Worm (Caenorhabditis elegans) whole organism, midembryonic: ENCODE data around the gene C49F5.5.

Source experiments
- T22C8.4 ChIP-seq: fragments of 200-800 bp; sonication (Bioruptor generic); IDR thresholded peaks from 2 replicates; pipeline ENCODE4 v1.3.6; 2022; ENCODE audit warnings: missing genetic modification characterization, missing compliant biosample characterization
- cog-1 ChIP-seq: sonication (generic microtip); optimal IDR thresholded peaks from 2 replicates; lab custom pipeline; 2016; ENCODE audit warnings: missing genetic modification characterization, missing compliant biosample characterization
- flt-1 ChIP-seq: fragments of 200-800 bp; sonication (Bioruptor generic); IDR thresholded peaks from 2 replicates; pipeline ENCODE4 v1.3.6; 2022; ENCODE audit warnings: missing genetic modification characterization, missing compliant biosample characterization
- klf-2 ChIP-seq: fragments of 200-800 bp; sonication (Bioruptor generic); conservative IDR thresholded peaks from 2 replicates; pipeline ENCODE4 v1.3.6; 2022; ENCODE audit warnings: missing genetic modification reagents, missing genetic modification characterization, missing compliant biosample characterization
- med-1 ChIP-seq: sonication (generic microtip); optimal IDR thresholded peaks from 2 replicates; lab custom pipeline; 2017; ENCODE audit warnings: missing genetic modification characterization, mild to moderate bottlenecking, missing compliant biosample characterization, antibody characterized with exemption, missing genetic modification reagents; ENCODE audit not compliant: insufficient read depth
- ref-1 ChIP-seq: fragments of 200-800 bp; sonication (Bioruptor generic); conservative IDR thresholded peaks from 2 replicates; pipeline ENCODE4 v1.3.6; 2022; ENCODE audit warnings: missing genetic modification reagents, missing genetic modification characterization, missing compliant biosample characterization
- tab-1 ChIP-seq: fragments of 200-800 bp; sonication (Bioruptor generic); IDR thresholded peaks from 2 replicates; pipeline ENCODE4 v1.3.6; 2022; ENCODE audit warnings: missing genetic modification characterization, missing compliant biosample characterization
- ztf-23 ChIP-seq: fragments of 200-800 bp; sonication (Bioruptor generic); IDR thresholded peaks from 2 replicates; pipeline ENCODE4 v1.3.6; 2022; ENCODE audit warnings: missing genetic modification reagents, missing genetic modification characterization, missing compliant biosample characterization
- ztf-29 ChIP-seq: fragments of 200-800 bp; sonication (Bioruptor generic); IDR thresholded peaks from 2 replicates; pipeline ENCODE4 v1.3.6; 2022; ENCODE audit warnings: missing genetic modification reagents, missing genetic modification characterization, missing compliant biosample characterization

Gene C49F5.5

ce11 chrX:11993327-11993726 lies 7.3 kb downstream of the C49F5.5 start:
- TF ChIP-seq ref-1 (GFP tag; lab: Robert Waterston, UW) (no peak), ztf-29 (GFP tag; lab: Robert Waterston, UW) (no peak), ztf-23 (GFP tag; lab: Robert Waterston, UW) (no peak), flt-1 (no peak), tab-1 (no peak), cog-1 (tag; lab: Kevin White, UChicago) (no peak), klf-2 (no peak), T22C8.4 (GFP tag; lab: Robert Waterston, UW) (no peak), med-1 (GFP tag; lab: Kevin White, UChicago) (no peak)

- TF ChIP-seq ztf-29 (GFP tag; lab: Robert Waterston, UW) (no peak), cog-1 (tag; lab: Kevin White, UChicago) (no peak), med-1 (GFP tag; lab: Kevin White, UChicago) (no peak), ref-1 (GFP tag; lab: Robert Waterston, UW) (no peak), klf-2 (no peak), T22C8.4 (GFP tag; lab: Robert Waterston, UW) (no peak)
Observed at ce11 chrX:11994484-11994883, 8.5 kb downstream of the C49F5.5 start, which contains the start of gene C49F5.7. TSS of gene C49F5.7 (plus strand) at chrX:11994784.

- TF ChIP-seq T22C8.4 (GFP tag; lab: Robert Waterston, UW) (no peak), cog-1 (tag; lab: Kevin White, UChicago) (no peak), med-1 (GFP tag; lab: Kevin White, UChicago) (no peak), tab-1 (no peak), ztf-29 (GFP tag; lab: Robert Waterston, UW) (no peak), flt-1 (no peak), ztf-23 (GFP tag; lab: Robert Waterston, UW) (no peak), ref-1 (GFP tag; lab: Robert Waterston, UW) (no peak), klf-2 (no peak)
Observed at ce11 chrX:11996606-11997005, 10.6 kb downstream of the C49F5.5 start.

ce11 chrX:11999573-11999972 lies 13.6 kb downstream of the C49F5.5 start:
- TF ChIP-seq tab-1 (no peak), klf-2 (no peak), flt-1 (no peak), med-1 (GFP tag; lab: Kevin White, UChicago) (no peak)

- TF ChIP-seq ztf-29 (GFP tag; lab: Robert Waterston, UW) = no peak
Observed at ce11 chrX:12001600-12001999, 15.6 kb downstream of the C49F5.5 start.

ce11 chrX:12003969-12004368 lies 18.0 kb downstream of the C49F5.5 start:
- TF ChIP-seq cog-1 (tag; lab: Kevin White, UChicago) (no peak), tab-1 (no peak), flt-1 (no peak), ztf-29 (GFP tag; lab: Robert Waterston, UW) (no peak), T22C8.4 (GFP tag; lab: Robert Waterston, UW) (no peak), ztf-23 (GFP tag; lab: Robert Waterston, UW) (no peak), med-1 (GFP tag; lab: Kevin White, UChicago) (no peak), klf-2 (no peak), ref-1 (GFP tag; lab: Robert Waterston, UW) (no peak)

- TF ChIP-seq ztf-23 (GFP tag; lab: Robert Waterston, UW) (no peak), ref-1 (GFP tag; lab: Robert Waterston, UW) (no peak), cog-1 (tag; lab: Kevin White, UChicago) (no peak), med-1 (GFP tag; lab: Kevin White, UChicago) (no peak), flt-1 (no peak), T22C8.4 (GFP tag; lab: Robert Waterston, UW) (no peak), klf-2 (no peak), tab-1 (no peak), ztf-29 (GFP tag; lab: Robert Waterston, UW) (no peak)
Observed at ce11 chrX:12004925-12005324, 18.9 kb downstream of the C49F5.5 start.

- TF ChIP-seq ztf-29 (GFP tag; lab: Robert Waterston, UW) (no peak), ref-1 (GFP tag; lab: Robert Waterston, UW) (no peak), klf-2 (no peak), flt-1 (no peak), T22C8.4 (GFP tag; lab: Robert Waterston, UW) (no peak), cog-1 (tag; lab: Kevin White, UChicago) (no peak), med-1 (GFP tag; lab: Kevin White, UChicago) (no peak), ztf-23 (GFP tag; lab: Robert Waterston, UW) (no peak), tab-1 (no peak)
Observed at ce11 chrX:12005499-12005959, 19.5 kb downstream of the C49F5.5 start, which contains the start of gene sma-5. TSS of gene sma-5 (minus strand) at chrX:12005549.

- TF ChIP-seq ref-1 (GFP tag; lab: Robert Waterston, UW) (no peak), flt-1 (no peak)
Observed at ce11 chrX:12006470-12006869, 20.5 kb downstream of the C49F5.5 start.

ce11 chrX:12007905-12008466 lies 22.0 kb downstream of the C49F5.5 start:
- TF ChIP-seq tab-1 (no peak), T22C8.4 (GFP tag; lab: Robert Waterston, UW) (no peak), flt-1 (no peak), ref-1 (GFP tag; lab: Robert Waterston, UW) (no peak), cog-1 (tag; lab: Kevin White, UChicago) (no peak), med-1 (GFP tag; lab: Kevin White, UChicago) (no peak), ztf-23 (GFP tag; lab: Robert Waterston, UW) (no peak), klf-2 (no peak), ztf-29 (GFP tag; lab: Robert Waterston, UW) (no peak)
